Fruit fly (Drosophila melanogaster) whole organism, embryonic: ENCODE results near the gene CG15047.

Experiments
- Abd-B ChIP-seq: fragments of 200-800 bp; sonication (Bioruptor generic); optimal IDR thresholded peaks from 2 replicates; lab custom pipeline; 2018; ENCODE audit warnings: missing biosample characterization, mild to moderate bottlenecking, missing genetic modification characterization, moderate library complexity
- BEAF-32 ChIP-seq: fragments of 200-800 bp; sonication (Bioruptor generic); optimal IDR thresholded peaks from 3 replicates; lab custom pipeline; 2017; ENCODE audit warnings: missing biosample characterization, missing genetic modification characterization, mild to moderate bottlenecking, moderate library complexity, missing genetic modification reagents
- Bdp1 ChIP-seq: fragments of 200-800 bp; sonication (Bioruptor generic); optimal IDR thresholded peaks from 3 replicates; lab custom pipeline; 2016; ENCODE audit warnings: missing biosample characterization, missing genetic modification characterization
- Bteb2 ChIP-seq: fragments of 200-800 bp; sonication (Bioruptor generic); optimal IDR thresholded peaks from 2 replicates; lab custom pipeline; 2016; ENCODE audit warnings: missing biosample characterization, missing genetic modification characterization
- CG10462 ChIP-seq: fragments of 200-800 bp; sonication (Bioruptor generic); optimal IDR thresholded peaks from 2 replicates; lab custom pipeline; 2016; ENCODE audit warnings: missing biosample characterization, missing genetic modification characterization
- CG10979 ChIP-seq: fragments of 200-800 bp; sonication (Bioruptor generic); optimal IDR thresholded peaks from 2 replicates; lab custom pipeline; 2018; ENCODE audit warnings: missing biosample characterization, mild to moderate bottlenecking, missing genetic modification characterization, moderate library complexity
- CG11456 ChIP-seq: fragments of 200-800 bp; sonication (Bioruptor generic); IDR thresholded peaks from 3 replicates; pipeline ENCODE4 v1.3.6; 2022; ENCODE audit warnings: missing biosample characterization, missing genetic modification characterization
- CG11695 ChIP-seq: fragments of 200-800 bp; sonication (Bioruptor generic); IDR thresholded peaks from 3 replicates; pipeline ENCODE4 v1.3.6; 2022; ENCODE audit warnings: missing biosample characterization, missing genetic modification characterization
- CG12391 ChIP-seq: fragments of 200-800 bp; sonication (Bioruptor generic); optimal IDR thresholded peaks from 3 replicates; lab custom pipeline; 2018; ENCODE audit warnings: missing biosample characterization, mild to moderate bottlenecking, missing genetic modification characterization, moderate library complexity
- CG14014 ChIP-seq: fragments of 200-800 bp; sonication (Bioruptor generic); IDR thresholded peaks from 2 replicates; pipeline ENCODE4 v1.3.6; 2022; ENCODE audit warnings: missing biosample characterization, missing genetic modification characterization
- CG1529 ChIP-seq: fragments of 200-800 bp; sonication (Bioruptor generic); optimal IDR thresholded peaks from 3 replicates; lab custom pipeline; 2018; ENCODE audit warnings: missing biosample characterization, missing genetic modification characterization
- CG15514 ChIP-seq: fragments of 200-800 bp; sonication (Bioruptor generic); optimal IDR thresholded peaks from 3 replicates; lab custom pipeline; 2017; ENCODE audit warnings: missing biosample characterization, missing genetic modification characterization, mild to moderate bottlenecking, moderate library complexity, missing genetic modification reagents
- CG18011 ChIP-seq: fragments of 200-800 bp; sonication (Bioruptor generic); optimal IDR thresholded peaks from 2 replicates; lab custom pipeline; 2017; ENCODE audit warnings: missing biosample characterization, missing genetic modification characterization, mild to moderate bottlenecking, moderate library complexity, missing genotype
- CG2678 ChIP-seq: fragments of 200-800 bp; sonication (Bioruptor generic); optimal IDR thresholded peaks from 3 replicates; lab custom pipeline; 2019; ENCODE audit warnings: missing biosample characterization, mild to moderate bottlenecking, missing genetic modification characterization, moderate library complexity
- CG2712 ChIP-seq: fragments of 200-800 bp; optimal IDR thresholded peaks from 3 replicates; lab custom pipeline; 2019; ENCODE audit warnings: missing biosample characterization, mild to moderate bottlenecking, missing genetic modification characterization, moderate library complexity
- CG31441 ChIP-seq: fragments of 200-800 bp; sonication (Bioruptor generic); IDR thresholded peaks from 2 replicates; pipeline ENCODE4 v1.3.6; 2022; ENCODE audit warnings: missing biosample characterization, missing genetic modification characterization
- CG4424 ChIP-seq: fragments of 200-800 bp; sonication (Bioruptor generic); optimal IDR thresholded peaks from 3 replicates; lab custom pipeline; 2016; ENCODE audit warnings: missing biosample characterization, missing genetic modification characterization
- CG6654 ChIP-seq: fragments of 200-800 bp; sonication (Bioruptor generic); optimal IDR thresholded peaks from 2 replicates; lab custom pipeline; 2017; ENCODE audit warnings: missing biosample characterization, mild to moderate bottlenecking, missing genetic modification characterization
- CG6689 ChIP-seq: fragments of 200-800 bp; sonication (Bioruptor generic); IDR thresholded peaks from 2 replicates; pipeline ENCODE4 v1.3.6; 2022; ENCODE audit warnings: missing biosample characterization, missing genetic modification characterization
- CG6813 ChIP-seq: fragments of 200-800 bp; sonication (Bioruptor generic); optimal IDR thresholded peaks from 2 replicates; lab custom pipeline; 2017; ENCODE audit warnings: missing biosample characterization, missing genetic modification characterization, mild to moderate bottlenecking, moderate library complexity, missing genetic modification reagents
- CG8765 ChIP-seq: fragments of 200-800 bp; sonication (Bioruptor generic); IDR thresholded peaks from 2 replicates; pipeline ENCODE4 v1.3.6; 2022; ENCODE audit warnings: missing biosample characterization, missing genetic modification characterization
- D19A ChIP-seq: fragments of 200-800 bp; optimal IDR thresholded peaks from 3 replicates; lab custom pipeline; 2019; ENCODE audit warnings: missing biosample characterization, mild to moderate bottlenecking, missing genetic modification characterization, moderate library complexity
- Dad ChIP-seq: fragments of 200-800 bp; sonication (Bioruptor generic); optimal IDR thresholded peaks from 3 replicates; lab custom pipeline; 2016; ENCODE audit warnings: missing biosample characterization, missing genetic modification characterization
- Dll ChIP-seq: fragments of 200-800 bp; sonication (Bioruptor generic); IDR thresholded peaks from 4 replicates; pipeline ENCODE4 v1.3.6; 2022; ENCODE audit warnings: missing biosample characterization, missing genetic modification characterization; ENCODE audit not compliant: partially characterized antibody
- Doc3 ChIP-seq: fragments of 200-800 bp; sonication (Bioruptor generic); IDR thresholded peaks from 3 replicates; pipeline ENCODE4 v1.3.6; 2022; ENCODE audit warnings: missing biosample characterization, missing genetic modification characterization; ENCODE audit not compliant: partially characterized antibody
- Gsc ChIP-seq: fragments of 200-800 bp; sonication (Bioruptor generic); IDR thresholded peaks from 2 replicates; pipeline ENCODE4 v1.3.6; 2022; ENCODE audit warnings: missing biosample characterization, missing genetic modification characterization
- Hey ChIP-seq: fragments of 200-800 bp; sonication (Bioruptor generic); optimal IDR thresholded peaks from 3 replicates; lab custom pipeline; 2018; ENCODE audit warnings: missing biosample characterization, mild to moderate bottlenecking, missing genetic modification characterization
- Nf-YC ChIP-seq: fragments of 200-800 bp; optimal IDR thresholded peaks from 3 replicates; lab custom pipeline; 2019; ENCODE audit warnings: missing biosample characterization, mild to moderate bottlenecking, missing genetic modification characterization, moderate library complexity
- Spps ChIP-seq: fragments of 200-800 bp; sonication (Bioruptor generic); optimal IDR thresholded peaks from 2 replicates; lab custom pipeline; 2018; ENCODE audit warnings: missing biosample characterization, mild to moderate bottlenecking, missing genetic modification characterization
- ap ChIP-seq: fragments of 200-800 bp; sonication (Bioruptor generic); IDR thresholded peaks from 2 replicates; pipeline ENCODE4 v1.3.6; 2022; ENCODE audit warnings: missing biosample characterization, missing genetic modification characterization
- chif ChIP-seq, 2 experiments: fragments of 200-800 bp; sonication (Bioruptor generic); optimal IDR thresholded peaks; 3 replicates each; lab custom pipeline; 2016; ENCODE audit warnings: missing biosample characterization in 2 of 2, missing genetic modification characterization in 2 of 2
- chinmo ChIP-seq: fragments of 200-800 bp; sonication (Bioruptor generic); IDR thresholded peaks from 4 replicates; pipeline ENCODE4 v1.3.6; 2022; ENCODE audit warnings: missing biosample characterization, missing genetic modification characterization; ENCODE audit not compliant: partially characterized antibody
- dmrt11E ChIP-seq: fragments of 200-800 bp; sonication (Bioruptor generic); optimal IDR thresholded peaks from 3 replicates; lab custom pipeline; 2018; ENCODE audit warnings: missing biosample characterization, mild to moderate bottlenecking, missing genetic modification characterization, moderate library complexity
- dysf ChIP-seq: fragments of 200-800 bp; sonication (Bioruptor generic); IDR thresholded peaks from 3 replicates; pipeline ENCODE4 v1.3.6; 2022; ENCODE audit warnings: missing biosample characterization, missing genetic modification characterization
- emc ChIP-seq: fragments of 200-800 bp; sonication (Bioruptor generic); optimal IDR thresholded peaks from 2 replicates; lab custom pipeline; 2016; ENCODE audit warnings: missing biosample characterization, missing genetic modification characterization
- en ChIP-seq: fragments of 200-800 bp; sonication (Bioruptor generic); optimal IDR thresholded peaks from 2 replicates; lab custom pipeline; 2016; ENCODE audit warnings: missing biosample characterization, missing genetic modification characterization
- gcm ChIP-seq: fragments of 200-800 bp; sonication (Bioruptor generic); optimal IDR thresholded peaks from 2 replicates; lab custom pipeline; 2019; ENCODE audit warnings: missing biosample characterization, mild to moderate bottlenecking, missing genetic modification characterization, moderate library complexity
- grn ChIP-seq: fragments of 200-800 bp; sonication (Bioruptor generic); optimal IDR thresholded peaks from 3 replicates; lab custom pipeline; 2017; ENCODE audit warnings: missing biosample characterization, missing genetic modification characterization
- gsb-n ChIP-seq: fragments of 200-800 bp; sonication (Bioruptor generic); optimal IDR thresholded peaks from 3 replicates; lab custom pipeline; 2018; ENCODE audit warnings: missing biosample characterization, mild to moderate bottlenecking, missing genetic modification characterization
- kah ChIP-seq: fragments of 200-800 bp; sonication (Bioruptor generic); optimal IDR thresholded peaks from 2 replicates; lab custom pipeline; 2018; ENCODE audit warnings: missing biosample characterization, mild to moderate bottlenecking, missing genetic modification characterization
- mirr ChIP-seq: fragments of 200-800 bp; sonication (Bioruptor generic); optimal IDR thresholded peaks from 3 replicates; lab custom pipeline; 2018; ENCODE audit warnings: missing biosample characterization, mild to moderate bottlenecking, missing genetic modification characterization
- odd ChIP-seq: fragments of 200-800 bp; sonication (Bioruptor generic); optimal IDR thresholded peaks from 2 replicates; lab custom pipeline; 2017; ENCODE audit warnings: missing biosample characterization, mild to moderate bottlenecking, missing genetic modification characterization
- org-1 ChIP-seq: fragments of 200-800 bp; sonication (Bioruptor generic); optimal IDR thresholded peaks from 2 replicates; lab custom pipeline; 2017; ENCODE audit warnings: missing biosample characterization, missing genetic modification characterization
- phol ChIP-seq: fragments of 200-800 bp; sonication (Bioruptor generic); optimal IDR thresholded peaks from 3 replicates; lab custom pipeline; 2018; ENCODE audit warnings: missing biosample characterization, mild to moderate bottlenecking, missing genetic modification characterization, moderate library complexity
- prd ChIP-seq, 3 experiments: fragments of >200 bp in 2 of 3; fragments of 200-800 bp in 1 of 3; sonication (Bioruptor generic) in 1 of 3; optimal IDR thresholded peaks in 2 of 3; IDR thresholded peaks in 1 of 3; 2 replicates in 2 of 3; 3 replicates in 1 of 3; pipeline versions ENCODE4 v1.3.6 to Lab custom; 2017 to 2022; ENCODE audit warnings: missing biosample characterization in 1 of 3, missing genetic modification characterization in 1 of 3
- row ChIP-seq: fragments of 200-800 bp; sonication (Bioruptor generic); IDR thresholded peaks from 3 replicates; pipeline ENCODE4 v1.3.6; 2022; ENCODE audit warnings: missing biosample characterization, missing genetic modification characterization
- sisA ChIP-seq: fragments of 200-800 bp; sonication (Bioruptor generic); IDR thresholded peaks from 2 replicates; pipeline ENCODE4 v1.3.6; 2022; ENCODE audit warnings: missing biosample characterization, missing genetic modification characterization
- ttk ChIP-seq: fragments of 200-800 bp; sonication (Bioruptor generic); IDR thresholded peaks from 2 replicates; pipeline ENCODE4 v2.1.2; 2022; ENCODE audit warnings: missing biosample characterization, missing genetic modification characterization
- z ChIP-seq: fragments of 200-800 bp; sonication (Bioruptor generic); IDR thresholded peaks from 3 replicates; pipeline ENCODE4 v1.3.6; 2022; ENCODE audit warnings: missing biosample characterization, missing genetic modification characterization

CG15047 gene

dm6 chrX:18524594-18525266 lies 3.8 kb upstream of the CG15047 start (continued):
- TF ChIP-seq Bdp1: no peak
- TF ChIP-seq Spps (tag; lab: Kevin White, UChicago): peak; percentile 44
- TF ChIP-seq odd (GFP tag; lab: Kevin White, UChicago): peak; percentile 9
- no peak for TF ChIP-seq grn (GFP tag; lab: Kevin White, UChicago)
- no peak for TF ChIP-seq chinmo (GFP tag; lab: Robert Waterston, UW)
- peak; percentile 7 for TF ChIP-seq CG10462 (GFP tag; lab: Kevin White, UChicago)
- TF ChIP-seq prd (optimal IDR thresholded peaks at IDR 0.05; lab: Kevin White, UChicago): no peak
- TF ChIP-seq prd (GFP tag; IDR thresholded peaks at IDR 0.05; lab: Robert Waterston, UW): peak; percentile 45; the same call in 1 of the 3 replicates
- TF ChIP-seq CG6813: peak; percentile 2
- peak in 1 of 2 experiments; percentile 9 for TF ChIP-seq chif (GFP tag; optimal IDR thresholded peaks at IDR 0.05; lab: Kevin White, UChicago)
- TF ChIP-seq kah: peak; percentile 1
- peak; percentile 51; the same call in 1 of the 2 replicates for TF ChIP-seq CG6689
- TF ChIP-seq CG6654 (GFP tag; lab: Kevin White, UChicago): peak; percentile 5
- TF ChIP-seq sisA (GFP tag; lab: Robert Waterston, UW): peak; percentile 21; the same call in 1 of the 2 replicates
- TF ChIP-seq emc: no peak
- peak; percentile 14 for TF ChIP-seq Abd-B (GFP tag; lab: Kevin White, UChicago)
- TF ChIP-seq CG11456 (GFP tag; lab: Robert Waterston, UW): peak; percentile 10; the same call in 1 of the 3 replicates
- TF ChIP-seq CG18011: no peak
- TF ChIP-seq row (GFP tag; lab: Robert Waterston, UW): peak; percentile 46
- peak; percentile 71 for TF ChIP-seq phol (tag; lab: Kevin White, UChicago)
- TF ChIP-seq dmrt11E (tag; lab: Kevin White, UChicago): peak; percentile 68
- no peak for TF ChIP-seq CG14014 (GFP tag; lab: Robert Waterston, UW)
- TF ChIP-seq z (GFP tag; lab: Robert Waterston, UW): peak; percentile 45; the same call in 1 of the 3 replicates
- peak; percentile 66 for TF ChIP-seq CG4424
- peak; percentile 67 for TF ChIP-seq CG2678 (tag; lab: Kevin White, UChicago)
- TF ChIP-seq Hey: peak; percentile 65
- TF ChIP-seq mirr: no peak
- TF ChIP-seq CG31441 (GFP tag; lab: Robert Waterston, UW): peak; percentile 62
- TF ChIP-seq gcm (GFP tag; lab: Kevin White, UChicago): peak; percentile 24
- TF ChIP-seq, all 482 proteins: peak for 129

- TF ChIP-seq CG8765 (GFP tag; lab: Robert Waterston, UW) (no peak), Gsc (GFP tag; lab: Robert Waterston, UW) (no peak), gsb-n (peak; percentile 33), ttk (GFP tag; lab: Robert Waterston, UW) (0 out of 2 replicates have a peak, but pooled peaks have one; percentile 7), Dad (peak; percentile 3), en (GFP tag; lab: Kevin White, UChicago) (no peak), D19A (peak; percentile 18), Dll (GFP tag; lab: Robert Waterston, UW) (no peak), CG11456 (GFP tag; lab: Robert Waterston, UW) (no peak), CG11695 (no peak), Doc3 (GFP tag; lab: Robert Waterston, UW) (no peak), Nf-YC (tag; lab: Kevin White, UChicago) (no peak), CG14014 (GFP tag; lab: Robert Waterston, UW) (no peak), CG10979 (tag; lab: Kevin White, UChicago) (peak; percentile 39), org-1 (GFP tag; lab: Kevin White, UChicago) (no peak), CG15514 (GFP tag; lab: Kevin White, UChicago) (no peak), CG1529 (GFP tag; lab: Kevin White, UChicago) (peak; percentile 15), CG2678 (tag; lab: Kevin White, UChicago) (peak; percentile 35), dysf (GFP tag; lab: Robert Waterston, UW) (0 out of 3 replicates have a peak, but pooled peaks have one; percentile 34), CG12391 (tag; lab: Kevin White, UChicago) (peak; percentile 42), ap (no peak), BEAF-32 (GFP tag; lab: Kevin White, UChicago) (no peak), Bteb2 (GFP tag; lab: Kevin White, UChicago) (no peak), CG2712 (tag; lab: Kevin White, UChicago) (peak; percentile 53)
Measured at dm6 chrX:18533308-18533707, 4.8 kb downstream of the CG15047 start.
